Worm (Caenorhabditis elegans): ENCODE measurements around the gene nex-2.
A peak's percentile ranks its signal among the peaks of the same experiment; 100 is the strongest.

The nex-2 gene

DNA sequence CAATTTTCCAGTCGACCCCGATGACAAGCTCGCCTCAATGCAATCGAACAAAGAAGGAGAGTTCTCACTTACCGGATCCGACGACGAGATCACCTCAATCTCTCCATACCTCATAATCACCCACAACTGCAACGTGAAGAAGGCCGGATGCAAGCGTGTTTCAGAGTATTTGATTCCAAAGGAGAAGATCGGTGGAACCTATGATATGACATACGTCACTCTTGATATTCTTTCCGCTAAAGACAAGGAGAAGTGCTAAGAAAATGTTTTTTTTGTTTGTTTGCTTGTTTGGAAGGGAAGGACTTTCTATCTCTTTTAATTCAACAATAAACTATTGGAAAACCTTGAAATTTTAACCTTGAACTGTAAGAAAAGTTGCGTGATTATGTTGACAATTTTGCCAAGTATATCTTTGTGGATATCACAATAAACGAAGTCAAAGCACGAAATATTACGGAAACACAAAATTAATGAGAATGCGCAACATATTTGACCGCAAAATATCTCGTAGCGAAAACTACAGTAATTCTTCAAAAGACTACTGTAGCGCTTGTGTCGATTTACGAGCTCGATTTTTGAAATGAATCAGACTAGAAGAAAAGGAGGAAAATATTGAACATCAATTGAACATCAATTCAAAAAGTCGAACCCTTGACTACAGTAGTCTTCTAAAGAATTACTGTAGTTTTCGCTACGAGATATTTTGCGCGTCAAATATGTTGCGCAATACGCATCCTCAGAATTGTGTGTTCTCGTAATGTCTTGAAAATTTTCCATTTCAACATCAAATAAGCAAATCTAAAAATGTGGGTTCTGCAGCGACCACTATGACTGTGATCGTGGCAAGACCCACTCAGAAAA, 9.0 kb upstream of the nex-2 start:
- TF ChIP-seq ztf-23 (GFP tag; IDR thresholded peaks at IDR 0.05) (no peak), T22C8.4 (GFP tag; IDR thresholded peaks at IDR 0.05) (no peak), klf-2 (GFP tag; conservative IDR thresholded peaks at IDR 0.05) (no peak), cog-1 (tag; optimal IDR thresholded peaks at IDR 0.05) (no peak), ref-1 (GFP tag; conservative IDR thresholded peaks at IDR 0.05) (no peak), tab-1 (GFP tag; IDR thresholded peaks at IDR 0.05) (no peak), flt-1 (GFP tag; IDR thresholded peaks at IDR 0.05) (no peak), ztf-29 (GFP tag; IDR thresholded peaks at IDR 0.05) (no peak), med-1 (GFP tag; optimal IDR thresholded peaks at IDR 0.05; ENCODE audit: insufficient read depth) (no peak)

DNA sequence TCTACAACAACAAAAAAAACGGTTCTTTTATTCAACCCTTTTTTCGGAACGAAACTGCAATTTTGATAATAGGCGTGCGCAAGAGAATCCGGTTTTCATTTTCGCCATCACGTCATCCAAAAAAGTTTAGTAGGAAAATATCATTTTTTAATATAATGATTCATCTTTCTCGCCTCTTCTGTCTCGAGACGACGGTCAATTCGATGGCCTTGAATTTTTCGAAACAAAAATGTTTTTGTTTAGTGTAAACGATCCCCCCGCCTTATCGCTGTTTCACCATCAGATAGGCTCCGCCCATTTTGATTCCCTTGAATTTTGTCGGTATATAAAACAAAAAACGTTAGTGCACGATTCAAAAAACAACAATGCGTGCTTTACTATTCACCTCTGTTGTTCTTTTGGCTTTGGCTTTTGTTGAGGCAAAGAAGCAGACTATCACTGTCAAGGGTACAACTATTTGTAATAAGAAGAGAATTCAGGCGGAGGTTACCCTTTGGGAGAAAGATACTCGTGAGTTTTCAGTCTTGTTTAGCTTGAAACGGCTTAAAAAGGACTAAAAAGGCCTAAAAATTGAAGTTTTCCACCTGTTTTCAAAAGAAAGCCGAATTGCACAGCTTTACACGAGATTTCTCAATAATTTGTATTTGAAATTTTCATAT, 7.4 kb upstream of the nex-2 start, which contains the start of gene ttr-15:
Gene ttr-15 (plus strand): TSS at position 340 of the 659 bp plus-strand sequence.
- TF ChIP-seq T22C8.4 (GFP tag; IDR thresholded peaks at IDR 0.05) (no peak), ztf-29 (GFP tag; IDR thresholded peaks at IDR 0.05) (no peak), tab-1 (GFP tag; IDR thresholded peaks at IDR 0.05) (no peak), cog-1 (tag; optimal IDR thresholded peaks at IDR 0.05) (no peak), ztf-23 (GFP tag; IDR thresholded peaks at IDR 0.05) (no peak), flt-1 (GFP tag; IDR thresholded peaks at IDR 0.05) (no peak), ref-1 (GFP tag; conservative IDR thresholded peaks at IDR 0.05) (no peak), med-1 (GFP tag; optimal IDR thresholded peaks at IDR 0.05; ENCODE audit: insufficient read depth) (no peak), klf-2 (GFP tag; conservative IDR thresholded peaks at IDR 0.05) (no peak)

DNA sequence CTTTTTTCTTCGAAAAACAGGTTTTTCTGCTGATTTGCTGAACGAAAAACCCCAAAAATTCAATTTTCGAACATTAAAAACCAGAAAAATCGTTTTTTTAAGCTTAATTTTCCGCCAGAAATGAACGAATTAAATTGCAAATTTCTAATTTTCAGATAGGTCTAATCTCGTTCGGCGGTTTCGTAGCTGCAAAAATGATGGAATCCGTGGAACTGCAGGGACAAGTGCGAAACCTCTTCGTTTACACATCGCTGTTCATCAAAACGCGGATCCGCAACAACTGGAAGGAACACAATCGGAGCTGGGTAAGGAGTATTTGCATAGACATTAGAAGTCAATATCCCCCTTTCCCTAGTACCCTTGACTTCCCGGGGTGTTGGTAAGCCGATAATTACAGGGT, 5.9 kb upstream of the nex-2 start:
- TF ChIP-seq T22C8.4 (GFP tag; IDR thresholded peaks at IDR 0.05): no peak
- TF ChIP-seq cog-1 (tag; optimal IDR thresholded peaks at IDR 0.05): no peak
- TF ChIP-seq tab-1 (GFP tag; IDR thresholded peaks at IDR 0.05): no peak
- TF ChIP-seq flt-1 (GFP tag; IDR thresholded peaks at IDR 0.05): no peak
- TF ChIP-seq ref-1 (GFP tag; conservative IDR thresholded peaks at IDR 0.05): no peak
- no peak for TF ChIP-seq med-1 (GFP tag; optimal IDR thresholded peaks at IDR 0.05; ENCODE audit: insufficient read depth)
- no peak for TF ChIP-seq klf-2 (GFP tag; conservative IDR thresholded peaks at IDR 0.05)
- no peak for TF ChIP-seq ztf-23 (GFP tag; IDR thresholded peaks at IDR 0.05)
- no peak for TF ChIP-seq ztf-29 (GFP tag; IDR thresholded peaks at IDR 0.05)

- TF ChIP-seq klf-2 (GFP tag; conservative IDR thresholded peaks at IDR 0.05) (no peak), ztf-23 (GFP tag; IDR thresholded peaks at IDR 0.05) (no peak), T22C8.4 (GFP tag; IDR thresholded peaks at IDR 0.05) (no peak), tab-1 (GFP tag; IDR thresholded peaks at IDR 0.05) (no peak), ztf-29 (GFP tag; IDR thresholded peaks at IDR 0.05) (no peak), ref-1 (GFP tag; conservative IDR thresholded peaks at IDR 0.05) (no peak), flt-1 (GFP tag; IDR thresholded peaks at IDR 0.05) (no peak), med-1 (GFP tag; optimal IDR thresholded peaks at IDR 0.05; ENCODE audit: insufficient read depth) (no peak), cog-1 (tag; optimal IDR thresholded peaks at IDR 0.05) (no peak)
Observed at ce11 chrIII:10335086-10335485, 4.9 kb upstream of the nex-2 start, which contains the start of gene ced-9. ced-9 (plus strand) TSS chrIII:10335172.

DNA sequence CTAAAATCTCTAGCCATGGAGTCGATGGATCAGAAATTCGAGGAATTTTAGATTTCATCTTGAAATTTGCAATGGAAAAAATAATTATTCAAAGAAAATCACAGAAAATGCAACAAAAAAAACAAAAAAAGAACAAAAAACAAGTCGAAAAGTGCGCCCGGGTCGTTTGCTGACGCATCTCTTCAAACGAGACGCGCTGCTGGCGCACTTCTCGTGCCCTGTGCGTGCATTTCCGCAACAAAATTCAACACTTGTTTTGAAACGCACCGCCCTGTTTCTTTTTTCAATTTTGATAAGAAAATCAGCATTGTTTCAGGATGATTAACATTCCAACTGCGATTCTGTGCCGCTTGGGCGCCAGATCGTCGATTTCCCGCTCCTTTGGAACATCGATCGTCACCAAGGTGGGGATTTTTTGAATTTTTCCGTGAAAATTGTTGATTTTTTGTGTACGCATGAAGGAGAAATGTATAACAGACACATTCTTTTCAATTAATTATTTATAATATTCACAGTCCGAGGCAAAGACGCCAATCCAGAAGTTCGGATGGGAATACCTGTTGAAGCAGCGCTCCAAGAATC, 3.8 kb upstream of the nex-2 start, which contains the start of the genes jmjd-4 and mev-1:
Gene jmjd-4 (minus strand): TSS at position 58 of the 582 bp plus-strand sequence.
Gene mev-1 (plus strand): TSS at position 317 of the 582 bp plus-strand sequence.
- TF ChIP-seq T22C8.4 (GFP tag; IDR thresholded peaks at IDR 0.05): 0 out of 2 replicates have a peak, but pooled peaks have one; percentile 19
- no peak for TF ChIP-seq flt-1 (GFP tag; IDR thresholded peaks at IDR 0.05)
- no peak for TF ChIP-seq klf-2 (GFP tag; conservative IDR thresholded peaks at IDR 0.05)
- TF ChIP-seq ztf-23 (GFP tag; IDR thresholded peaks at IDR 0.05): peak; percentile 52; the same call in 1 of the 2 replicates
- TF ChIP-seq tab-1 (GFP tag; IDR thresholded peaks at IDR 0.05): no peak
- TF ChIP-seq ztf-29 (GFP tag; IDR thresholded peaks at IDR 0.05): no peak
- TF ChIP-seq cog-1 (tag; optimal IDR thresholded peaks at IDR 0.05): peak; percentile 51
- no peak for TF ChIP-seq med-1 (GFP tag; optimal IDR thresholded peaks at IDR 0.05; ENCODE audit: insufficient read depth)
- TF ChIP-seq ref-1 (GFP tag; conservative IDR thresholded peaks at IDR 0.05): no peak

- TF ChIP-seq klf-2 (GFP tag; conservative IDR thresholded peaks at IDR 0.05) (no peak), tab-1 (GFP tag; IDR thresholded peaks at IDR 0.05) (no peak), ref-1 (GFP tag; conservative IDR thresholded peaks at IDR 0.05) (no peak), ztf-23 (GFP tag; IDR thresholded peaks at IDR 0.05) (no peak), T22C8.4 (GFP tag; IDR thresholded peaks at IDR 0.05) (no peak), cog-1 (tag; optimal IDR thresholded peaks at IDR 0.05) (no peak), ztf-29 (GFP tag; IDR thresholded peaks at IDR 0.05) (no peak), med-1 (GFP tag; optimal IDR thresholded peaks at IDR 0.05; ENCODE audit: insufficient read depth) (no peak)
Observed at ce11 chrIII:10332560-10332959, 2.3 kb upstream of the nex-2 start, which contains the start of gene T07C4.12. T07C4.12 (minus strand) TSS chrIII:10332660.

- TF ChIP-seq ref-1 (GFP tag; conservative IDR thresholded peaks at IDR 0.05): no peak
- no peak for TF ChIP-seq med-1 (GFP tag; optimal IDR thresholded peaks at IDR 0.05; ENCODE audit: insufficient read depth)
Observed at ce11 chrIII:10331232-10331631, 1.0 kb upstream of the nex-2 start.

ce11 chrIII:10329811-10330210, 411 bp downstream of the nex-2 start:
- TF ChIP-seq T22C8.4 (GFP tag; IDR thresholded peaks at IDR 0.05) (no peak), klf-2 (GFP tag; conservative IDR thresholded peaks at IDR 0.05) (no peak), ztf-29 (GFP tag; IDR thresholded peaks at IDR 0.05) (no peak), med-1 (GFP tag; optimal IDR thresholded peaks at IDR 0.05; ENCODE audit: insufficient read depth) (no peak), ztf-23 (GFP tag; IDR thresholded peaks at IDR 0.05) (no peak), ref-1 (GFP tag; conservative IDR thresholded peaks at IDR 0.05) (no peak), flt-1 (GFP tag; IDR thresholded peaks at IDR 0.05) (no peak), tab-1 (GFP tag; IDR thresholded peaks at IDR 0.05) (no peak), cog-1 (tag; optimal IDR thresholded peaks at IDR 0.05) (no peak)

Measured in whole organism, midembryonic.